Fruit fly (Drosophila melanogaster): ENCODE measurements around the gene mus312.

Gene mus312

DNA sequence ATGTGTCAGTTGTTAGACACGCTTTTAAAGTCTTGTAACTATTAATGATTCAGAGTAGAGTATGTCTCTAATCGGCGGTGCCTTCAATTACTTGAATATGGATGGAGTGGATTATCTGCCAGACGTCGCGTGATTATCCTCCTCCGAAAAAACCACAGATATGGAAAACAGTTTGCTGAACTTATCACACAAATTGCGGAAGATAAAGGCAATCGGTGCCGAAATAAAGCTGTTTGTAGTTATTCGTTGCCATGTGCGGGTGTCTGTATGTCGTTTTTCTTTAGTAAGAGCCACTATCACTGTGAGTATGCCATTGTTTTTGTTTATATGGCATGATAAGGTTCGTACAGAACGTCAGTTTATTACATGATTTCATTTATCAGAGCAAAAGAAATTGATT, 15.1 kb downstream of the mus312 start (continued):
- TF ChIP-seq sug (tag; optimal IDR thresholded peaks at IDR 0.05) = peak; percentile 38

DNA sequence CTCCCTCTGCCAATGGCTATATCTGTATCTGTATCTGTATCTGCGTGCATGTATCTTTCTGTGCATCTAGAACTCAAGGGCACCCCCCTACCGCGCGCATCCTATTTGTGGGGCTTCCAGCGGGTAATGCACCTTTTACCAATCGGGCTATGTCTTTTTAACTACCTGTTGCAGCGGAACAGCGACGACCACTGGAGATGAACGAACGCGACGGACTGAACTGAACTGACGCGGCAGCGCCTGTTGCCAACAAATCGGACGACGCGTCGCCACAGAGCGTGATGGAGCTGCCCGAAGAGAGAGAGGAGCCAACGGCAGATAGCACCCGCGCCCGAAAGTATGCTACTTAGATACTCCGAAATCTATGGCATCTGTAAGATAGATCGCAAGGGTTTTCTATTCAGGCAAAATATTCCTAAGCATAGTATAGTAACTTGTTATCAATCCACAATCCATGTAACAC, 16.1 kb downstream of the mus312 start, which contains the start of gene Cln7:
Gene Cln7 (minus strand): TSS at position 219 of the 463 bp plus-strand sequence.
- TF ChIP-seq Deaf1 (tag; optimal IDR thresholded peaks at IDR 0.05) = peak; percentile 86
- no peak; the same call in 2 of the 3 replicates for TF ChIP-seq ken (GFP tag; IDR thresholded peaks at IDR 0.05)
- TF ChIP-seq pb (GFP tag; optimal IDR thresholded peaks at IDR 0.05) = no peak
- no peak for TF ChIP-seq Poxn (GFP tag; IDR thresholded peaks at IDR 0.05)
- TF ChIP-seq ftz-f1 (GFP tag; optimal IDR thresholded peaks at IDR 0.05) = peak; percentile 61
- TF ChIP-seq org-1 (GFP tag; optimal IDR thresholded peaks at IDR 0.05) = no peak
- TF ChIP-seq Bdp1 (GFP tag; optimal IDR thresholded peaks at IDR 0.05) = no peak
- TF ChIP-seq vnd (GFP tag; IDR thresholded peaks at IDR 0.05; ENCODE audit: partially characterized antibody) = no peak
- TF ChIP-seq CG6791 (GFP tag; IDR thresholded peaks at IDR 0.05; ENCODE audit: partially characterized antibody) = peak; percentile 69; the same call in 2 of the 3 replicates
- no peak for TF ChIP-seq sens-2 (GFP tag; IDR thresholded peaks at IDR 0.05)
- peak; percentile 50 for TF ChIP-seq PHDP (tag; optimal IDR thresholded peaks at IDR 0.05)
- peak; percentile 70 for TF ChIP-seq Nf-YB (GFP tag; optimal IDR thresholded peaks at IDR 0.05)
- peak; percentile 48 for TF ChIP-seq wek (GFP tag; optimal IDR thresholded peaks at IDR 0.05)
- TF ChIP-seq CG32532 (GFP tag; IDR thresholded peaks at IDR 0.05) = peak; percentile 46; the same call in 1 of the 2 replicates
- TF ChIP-seq sug (tag; optimal IDR thresholded peaks at IDR 0.05) = peak; percentile 52
- TF ChIP-seq gce (GFP tag; IDR thresholded peaks at IDR 0.05) = peak; percentile 66; the same call in 1 of the 3 replicates
- peak; percentile 87; the same call in 2 of the 4 replicates for TF ChIP-seq chinmo (GFP tag; IDR thresholded peaks at IDR 0.05; ENCODE audit: partially characterized antibody)
- no peak for TF ChIP-seq D19B (GFP tag; optimal IDR thresholded peaks at IDR 0.05)
- no peak; the same call in 1 of the 2 replicates for TF ChIP-seq ranshi (GFP tag; IDR thresholded peaks at IDR 0.05)
- no peak for TF ChIP-seq CG14441 (GFP tag; IDR thresholded peaks at IDR 0.05)
- peak; percentile 25; the same call in 1 of the 2 replicates for TF ChIP-seq seq (GFP tag; IDR thresholded peaks at IDR 0.05)
- TF ChIP-seq CG13287 (GFP tag; IDR thresholded peaks at IDR 0.05; ENCODE audit: partially characterized antibody) = 0 out of 2 replicates have a peak, but pooled peaks have one; percentile 42
- peak; percentile 42; the same call in 1 of the 2 replicates for TF ChIP-seq ara (GFP tag; IDR thresholded peaks at IDR 0.05)
- TF ChIP-seq Tbp (GFP tag; optimal IDR thresholded peaks at IDR 0.05) = no peak
- peak; percentile 62 to 70 for TF ChIP-seq Trl (optimal IDR thresholded peaks at IDR 0.05)
- peak; percentile 19 for TF ChIP-seq Trl (GFP tag; optimal IDR thresholded peaks at IDR 0.05)
- TF ChIP-seq lmd (GFP tag; IDR thresholded peaks at IDR 0.05) = no peak
- peak; percentile 26 for TF ChIP-seq CG15269 (tag; optimal IDR thresholded peaks at IDR 0.05)
- TF ChIP-seq sc (optimal IDR thresholded peaks at IDR 0.05) = no peak
- no peak for TF ChIP-seq sc (GFP tag; optimal IDR thresholded peaks at IDR 0.05)
- no peak for TF ChIP-seq Xbp1 (GFP tag; optimal IDR thresholded peaks at IDR 0.05)
- TF ChIP-seq pho (GFP tag; optimal IDR thresholded peaks at IDR 0.05) = no peak
- TF ChIP-seq CG12155 (GFP tag; optimal IDR thresholded peaks at IDR 0.05) = no peak
- peak; percentile 73 for TF ChIP-seq CG8290 (GFP tag; optimal IDR thresholded peaks at IDR 0.05)
- peak; percentile 73 to 93 for TF ChIP-seq CG8290 (tag; optimal IDR thresholded peaks at IDR 0.05)
- no peak for TF ChIP-seq Ets65A (GFP tag)
- TF ChIP-seq CrebB (tag; optimal IDR thresholded peaks at IDR 0.05) = peak; percentile 63
- TF ChIP-seq dimm (GFP tag; IDR thresholded peaks at IDR 0.05) = no peak
- peak; percentile 67 for TF ChIP-seq mirr (GFP tag; optimal IDR thresholded peaks at IDR 0.05)
- no peak for TF ChIP-seq emc (GFP tag; optimal IDR thresholded peaks at IDR 0.05)
- TF ChIP-seq lbe (GFP tag; optimal IDR thresholded peaks at IDR 0.05) = peak; percentile 59
- TF ChIP-seq CG6813 (GFP tag; optimal IDR thresholded peaks at IDR 0.05) = peak; percentile 14
- TF ChIP-seq CG14710 (tag; optimal IDR thresholded peaks at IDR 0.05) = peak; percentile 20
- 0 out of 2 replicates have a peak, but pooled peaks have one; percentile 9 for TF ChIP-seq CG4360 (GFP tag; IDR thresholded peaks at IDR 0.05)
- no peak for TF ChIP-seq Lim3 (GFP tag; IDR thresholded peaks at IDR 0.05)
- TF ChIP-seq Abd-B (GFP tag; optimal IDR thresholded peaks at IDR 0.05) = no peak
- peak; percentile 31 for TF ChIP-seq CG12659 (GFP tag; optimal IDR thresholded peaks at IDR 0.05)
- TF ChIP-seq Side (GFP tag; optimal IDR thresholded peaks at IDR 0.05) = peak; percentile 30
- TF ChIP-seq CG6683 (GFP tag; optimal IDR thresholded peaks at IDR 0.05) = peak; percentile 2

All from whole organism, embryonic.